Worm (Caenorhabditis elegans): Measurements from ENCODE around the gene C06C6.9.

- TF ChIP-seq ces-1 (GFP tag; optimal IDR thresholded peaks at IDR 0.05) (no peak), snpc-4 (tag; optimal IDR thresholded peaks at IDR 0.05) (no peak), elt-3 (tag; optimal IDR thresholded peaks at IDR 0.05) (no peak), mls-2 (tag; optimal IDR thresholded peaks at IDR 0.05) (no peak), elt-1 (tag; optimal IDR thresholded peaks at IDR 0.05; ENCODE audit: borderline replicate concordance, insufficient read depth) (no peak), nhr-237 (tag; optimal IDR thresholded peaks at IDR 0.05) (no peak), blmp-1 (tag; optimal IDR thresholded peaks at IDR 0.05) (no peak), nhr-76 (tag; optimal IDR thresholded peaks at IDR 0.05) (no peak), unc-39 (tag; optimal IDR thresholded peaks at IDR 0.05) (no peak), nhr-12 (tag; optimal IDR thresholded peaks at IDR 0.05) (no peak), lin-13 (tag; optimal IDR thresholded peaks at IDR 0.05) (no peak), ztf-11 (tag; optimal IDR thresholded peaks at IDR 0.05) (no peak), nhr-2 (tag; optimal IDR thresholded peaks at IDR 0.05) (no peak), ham-2 (GFP tag; optimal IDR thresholded peaks at IDR 0.05) (no peak)
Observed at ce11 chrV:15959456-15959855, 37.1 kb downstream of the C06C6.9 start.
